Worm (Caenorhabditis elegans): ENCODE measurements around the gene T06D4.6.

T06D4.6 gene

DNA sequence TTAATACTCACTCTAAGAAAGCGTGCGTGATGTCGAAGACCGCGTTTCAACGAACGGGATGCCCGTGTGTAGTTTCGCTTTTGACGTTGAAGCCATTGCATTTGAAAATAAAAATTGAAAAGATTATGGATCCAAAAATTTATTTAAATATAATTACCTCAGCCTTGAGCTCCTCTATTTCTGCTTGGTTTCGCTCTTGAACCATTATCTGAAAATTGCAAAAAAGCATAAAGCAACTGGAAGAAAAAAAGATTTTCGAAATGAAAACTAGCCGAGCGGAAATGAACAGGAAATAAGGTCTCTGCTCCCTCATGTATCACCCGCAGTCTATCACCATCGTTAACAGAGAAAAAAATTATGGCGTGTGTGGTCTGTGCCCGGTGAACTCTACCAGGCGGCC is 20.3 kb downstream of the T06D4.6 start, which contains the start of gene Y49F6C.6 (continued):
- no peak for TF ChIP-seq snpc-1.1 (tag; optimal IDR thresholded peaks at IDR 0.05; ENCODE audit: insufficient read depth)
- TF ChIP-seq ets-4 (GFP tag; optimal IDR thresholded peaks at IDR 0.05): no peak
- TF ChIP-seq T07F8.4 (tag; optimal IDR thresholded peaks at IDR 0.05): no peak
- no peak for TF ChIP-seq athp-1 (tag; optimal IDR thresholded peaks at IDR 0.05)

DNA sequence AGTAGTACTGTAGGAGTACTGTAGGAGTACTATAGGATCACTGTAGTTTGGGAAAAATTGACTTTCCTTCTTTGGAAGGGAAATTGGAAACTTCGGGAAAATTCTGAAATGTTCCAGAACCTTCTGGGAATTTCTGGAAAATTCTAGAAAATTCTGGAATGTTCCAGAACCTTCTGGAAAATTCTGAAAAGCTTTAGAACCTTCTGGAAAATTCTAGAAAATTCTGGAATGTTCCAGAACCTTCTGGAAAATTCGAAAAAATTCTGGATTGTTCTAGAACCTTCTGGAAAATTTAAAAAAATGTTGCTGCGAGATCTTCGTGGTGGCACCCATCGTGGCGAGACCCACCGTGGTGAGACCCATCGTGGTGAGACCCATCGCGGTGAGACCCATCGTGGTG is 21.8 kb downstream of the T06D4.6 start:
- TF ChIP-seq dox-1 (GFP tag; IDR thresholded peaks at IDR 0.05) (peak; percentile 69), hsf-1 (GFP tag; IDR thresholded peaks at IDR 0.05) (peak; percentile 96), pbrm-1 (GFP tag; IDR thresholded peaks at IDR 0.05) (0 out of 2 replicates have a peak, but pooled peaks have one; percentile 44), F33H1.4 (GFP tag; IDR thresholded peaks at IDR 0.05) (peak; percentile 45), cebp-2 (GFP tag; IDR thresholded peaks at IDR 0.05) (0 out of 2 replicates have a peak, but pooled peaks have one; percentile 42), madf-6 (GFP tag; IDR thresholded peaks at IDR 0.05) (0 out of 2 replicates have a peak, but pooled peaks have one; percentile 20)

DNA sequence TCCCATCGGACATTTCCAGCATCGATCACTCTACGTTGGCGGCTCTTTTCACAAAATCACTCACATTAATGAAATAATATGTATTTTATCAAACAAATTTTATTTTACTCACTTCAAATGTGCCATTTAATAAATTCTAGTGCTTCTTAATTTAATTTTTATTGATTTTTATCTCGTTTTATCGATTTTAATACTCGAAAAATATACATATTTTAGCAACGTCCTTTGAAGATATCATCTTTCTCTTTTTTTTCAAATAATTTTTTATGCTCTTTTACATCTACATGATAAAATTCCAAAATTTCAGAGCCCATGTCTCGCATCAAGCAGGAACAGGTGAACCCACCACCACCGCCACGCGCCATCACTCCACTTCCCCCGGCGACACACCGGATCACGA is 28.6 kb downstream of the T06D4.6 start, which contains the start of the genes lido-14 and bath-27:
TSS of gene lido-14 (plus strand) at position 301 of the 400 bp plus-strand sequence.
TSS of gene bath-27 (plus strand) at position 306 of the 400 bp plus-strand sequence.
- TF ChIP-seq akir-1 (GFP tag; optimal IDR thresholded peaks at IDR 0.05) (no peak), F23B12.7 (tag; optimal IDR thresholded peaks at IDR 0.05; ENCODE audit: insufficient read depth) (no peak), dox-1 (GFP tag; IDR thresholded peaks at IDR 0.05) (no peak), attf-3 (GFP tag; conservative IDR thresholded peaks at IDR 0.05) (no peak), athp-1 (tag; optimal IDR thresholded peaks at IDR 0.05) (no peak), ceh-27 (GFP tag; optimal IDR thresholded peaks at IDR 0.05) (no peak), let-607 (tag; optimal IDR thresholded peaks at IDR 0.05) (no peak), F52B5.7 (tag; optimal IDR thresholded peaks at IDR 0.05) (no peak), F10E7.11 (tag; optimal IDR thresholded peaks at IDR 0.05) (no peak), ztf-26 (tag; optimal IDR thresholded peaks at IDR 0.05) (no peak), nfyb-1 (GFP tag; IDR thresholded peaks at IDR 0.05) (no peak), ztf-3 (GFP tag; optimal IDR thresholded peaks at IDR 0.05) (no peak), him-1 (tag; optimal IDR thresholded peaks at IDR 0.05) (no peak), nhr-27 (tag; optimal IDR thresholded peaks at IDR 0.05) (no peak)

DNA sequence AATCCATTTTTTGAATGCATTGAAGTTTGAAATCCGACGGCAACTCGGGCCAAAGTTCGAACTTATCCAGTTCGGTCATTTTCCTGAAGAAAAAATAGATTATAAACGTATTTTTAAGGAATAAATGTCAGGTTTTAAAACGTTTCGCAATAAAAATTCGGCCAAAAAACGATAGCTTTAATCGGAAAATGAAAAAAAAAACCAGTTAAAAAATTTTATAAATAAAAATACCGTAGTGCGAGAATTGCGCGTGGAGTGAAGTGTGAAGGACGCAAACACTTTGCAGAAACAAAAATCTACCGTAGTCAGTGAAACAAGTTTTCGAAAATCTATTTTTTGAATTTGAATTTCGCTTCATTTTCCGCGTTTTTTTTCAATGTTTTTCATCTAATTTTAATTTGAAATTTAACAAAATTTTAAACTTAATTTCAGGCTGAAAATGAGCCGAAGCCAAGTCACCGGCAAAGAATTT is 37.5 kb downstream of the T06D4.6 start, which contains the start of gene F14D2.8:
TSS of gene F14D2.8 (minus strand) at position 51 of the 472 bp plus-strand sequence.
- TF ChIP-seq F55B11.4 (tag; optimal IDR thresholded peaks at IDR 0.05; ENCODE audit: borderline replicate concordance, insufficient read depth) (no peak), madf-8 (GFP tag; conservative IDR thresholded peaks at IDR 0.05) (0 out of 2 replicates have a peak, but pooled peaks have one; percentile 6), madf-6 (GFP tag; IDR thresholded peaks at IDR 0.05) (peak; percentile 68), lsl-1 (GFP tag; optimal IDR thresholded peaks at IDR 0.05) (peak; percentile 86), D2030.7 (GFP tag; IDR thresholded peaks at IDR 0.05) (peak; percentile 25; the same call in 1 of the 2 replicates), mes-4 (tag; optimal IDR thresholded peaks at IDR 0.05) (no peak), lin-54 (GFP tag; optimal IDR thresholded peaks at IDR 0.05) (no peak)

DNA sequence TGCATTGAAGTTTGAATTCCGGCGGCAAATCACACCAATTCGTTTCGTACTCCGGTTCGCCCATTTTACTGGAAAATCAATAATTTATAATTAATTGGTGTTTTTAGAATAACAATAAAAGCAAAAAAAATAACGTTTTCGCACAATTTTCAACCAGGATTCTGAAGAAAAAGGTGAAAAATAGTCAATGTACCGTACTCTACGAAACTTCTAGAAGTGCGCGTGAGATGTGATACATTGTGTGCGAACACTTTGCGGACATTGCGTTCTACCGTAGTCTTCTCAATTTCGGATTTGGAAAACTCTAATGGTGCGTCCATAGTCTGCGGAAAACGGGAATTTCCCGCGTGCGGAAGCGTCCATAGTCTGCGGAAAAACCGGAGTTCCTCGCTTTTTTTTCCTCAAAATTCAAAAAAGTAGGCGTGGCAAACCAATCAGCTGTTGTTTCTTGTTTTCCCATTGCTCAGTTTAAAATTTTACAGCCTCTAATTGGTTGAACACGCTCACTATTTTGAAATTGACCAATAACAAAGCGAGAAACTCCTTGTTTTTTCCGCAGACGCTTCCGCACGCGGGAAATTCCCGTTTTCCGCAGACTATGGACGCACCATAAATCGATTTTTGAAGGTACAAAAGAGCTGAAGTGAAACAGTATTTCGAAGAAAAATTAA is 39.3 kb downstream of the T06D4.6 start, which contains the start of the genes F14D2.14 and bath-29:
TSS of gene F14D2.14 (minus strand) at position 51 of the 671 bp plus-strand sequence.
TSS of gene bath-29 (plus strand) at position 621 of the 671 bp plus-strand sequence.
- TF ChIP-seq ets-4 (GFP tag; optimal IDR thresholded peaks at IDR 0.05): no peak
- TF ChIP-seq F10E7.11 (tag; optimal IDR thresholded peaks at IDR 0.05): no peak
- TF ChIP-seq ceh-100 (GFP tag; IDR thresholded peaks at IDR 0.05): no peak
- no peak for TF ChIP-seq repo-1 (tag; optimal IDR thresholded peaks at IDR 0.05)
- no peak for TF ChIP-seq ama-1 (optimal IDR thresholded peaks at IDR 0.05)
- no peak for TF ChIP-seq ama-1 (GFP tag; optimal IDR thresholded peaks at IDR 0.05)
- TF ChIP-seq dox-1 (GFP tag; IDR thresholded peaks at IDR 0.05): peak; percentile 40; the same call in 1 of the 2 replicates
- TF ChIP-seq K12H6.12 (tag; optimal IDR thresholded peaks at IDR 0.05): no peak
- no peak for TF ChIP-seq chd-7 (tag; optimal IDR thresholded peaks at IDR 0.05)
- no peak for TF ChIP-seq dpff-1 (tag; optimal IDR thresholded peaks at IDR 0.05)
- no peak for TF ChIP-seq hrde-1 (tag; optimal IDR thresholded peaks at IDR 0.05; ENCODE audit: borderline replicate concordance)
- TF ChIP-seq hsf-1 (GFP tag; IDR thresholded peaks at IDR 0.05): peak; percentile 90
- no peak for TF ChIP-seq ceh-58 (GFP tag; IDR thresholded peaks at IDR 0.05)
- TF ChIP-seq ztf-3 (GFP tag; optimal IDR thresholded peaks at IDR 0.05): no peak
- no peak for TF ChIP-seq dpl-1 (GFP tag; optimal IDR thresholded peaks at IDR 0.05)
- TF ChIP-seq zfh-2 (GFP tag; conservative IDR thresholded peaks at IDR 0.05): no peak
- TF ChIP-seq rcor-1 (GFP tag; IDR thresholded peaks at IDR 0.05): peak; percentile 15; the same call in 1 of the 2 replicates
